Worm (Caenorhabditis elegans): ENCODE measurements around the gene T10C6.10.

- TF ChIP-seq nhr-27 (tag; optimal IDR thresholded peaks at IDR 0.05) (no peak), Y95B8A.8 (GFP tag; IDR thresholded peaks at IDR 0.05) (no peak), egl-44 (GFP tag; IDR thresholded peaks at IDR 0.05) (no peak), hmg-1.2 (GFP tag; IDR thresholded peaks at IDR 0.05) (no peak), lin-35 (GFP tag; optimal IDR thresholded peaks at IDR 0.05) (no peak), ceh-27 (GFP tag; optimal IDR thresholded peaks at IDR 0.05) (no peak), unc-130 (GFP tag; optimal IDR thresholded peaks at IDR 0.05) (no peak)
Measured at ce11 chrV:16068938-16069337, 32.7 kb downstream of the T10C6.10 start, which contains the start of gene cyp-35D1.

All from whole organism, young adult.